Worm (Caenorhabditis elegans) whole organism, L1 larva: ENCODE data around the gene plc-3.

Source experiments
- ceh-88 ChIP-seq: fragments of 200-800 bp; sonication (Bioruptor generic); IDR thresholded peaks from 2 replicates; pipeline ENCODE4 v1.3.6; 2022; ENCODE audit warnings: missing genetic modification characterization, missing compliant biosample characterization
- dpl-1 ChIP-seq, 3 experiments: fragments of 150-350 bp in 2 of 3; sonication (generic microtip) in 1 of 3; optimal IDR thresholded peaks; 2 replicates each; lab custom pipeline; 2014 to 2017; ENCODE audit warnings: missing biosample characterization in 3 of 3, missing genetic modification characterization in 3 of 3, missing genetic modification reagents in 3 of 3
- fos-1 ChIP-seq: fragments of 150-350 bp; optimal IDR thresholded peaks from 2 replicates; lab custom pipeline; 2014; ENCODE audit warnings: missing biosample characterization, missing genetic modification characterization
- lin-39 ChIP-seq: fragments of 150-350 bp; optimal IDR thresholded peaks from 2 replicates; lab custom pipeline; 2014; ENCODE audit warnings: missing biosample characterization, missing genetic modification reagents, missing genetic modification characterization
- lsy-2 ChIP-seq, 2 experiments: fragments of 150-350 bp; optimal IDR thresholded peaks; 2 replicates each; lab custom pipeline; 2014; ENCODE audit warnings: missing biosample characterization in 2 of 2, missing genetic modification characterization in 2 of 2
- mdl-1 ChIP-seq, 2 experiments: fragments of 150-350 bp; optimal IDR thresholded peaks; 2 replicates each; lab custom pipeline; 2014 to 2017; ENCODE audit warnings: missing biosample characterization in 2 of 2, missing genetic modification characterization in 2 of 2, inconsistent platforms in 1 of 2
- nhr-11 ChIP-seq: fragments of 150-350 bp; optimal IDR thresholded peaks from 2 replicates; lab custom pipeline; 2014; ENCODE audit warnings: missing biosample characterization, missing genetic modification characterization
- nhr-12 ChIP-seq: sonication (generic microtip); optimal IDR thresholded peaks from 2 replicates; lab custom pipeline; 2017; ENCODE audit warnings: missing biosample characterization, missing genetic modification characterization
- nhr-77 ChIP-seq: fragments of 150-350 bp; optimal IDR thresholded peaks from 2 replicates; lab custom pipeline; 2014; ENCODE audit warnings: missing biosample characterization, missing genetic modification characterization
- sox-4 ChIP-seq: sonication (generic microtip); optimal IDR thresholded peaks from 2 replicates; lab custom pipeline; 2016; ENCODE audit warnings: missing genetic modification characterization, missing compliant biosample characterization
- unc-62 ChIP-seq: fragments of 150-350 bp; optimal IDR thresholded peaks from 2 replicates; lab custom pipeline; 2014; ENCODE audit warnings: missing biosample characterization, missing genetic modification reagents, missing genetic modification characterization
- ztf-11 ChIP-seq, 2 experiments: sonication (generic microtip); optimal IDR thresholded peaks; 2 replicates each; lab custom pipeline; 2016 to 2017; ENCODE audit warnings: missing genetic modification characterization in 2 of 2, missing biosample characterization in 1 of 2, missing compliant biosample characterization in 1 of 2

DNA sequence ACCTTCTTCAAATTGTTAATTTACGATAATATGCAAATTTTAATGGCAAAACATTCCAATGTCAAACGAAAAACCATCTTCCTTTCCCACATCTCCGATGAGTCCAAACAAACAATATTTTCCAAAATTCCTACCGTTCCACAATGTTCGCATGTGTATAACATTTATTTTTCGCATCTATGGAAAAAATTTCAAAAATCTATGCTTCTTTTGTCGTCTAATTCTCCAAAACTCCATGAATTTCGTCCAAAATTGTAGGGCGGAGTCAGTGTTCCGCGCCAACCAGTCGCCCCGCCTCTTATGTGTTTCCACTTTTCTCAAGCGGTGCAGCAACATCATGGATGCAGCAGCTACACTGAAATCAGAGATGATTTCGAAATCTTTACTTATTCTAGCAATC, 8.3 kb downstream of the plc-3 start, which contains the start of gene T01E8.8:
- TF ChIP-seq unc-62 (GFP tag; lab: Kevin White, UChicago): no peak
- TF ChIP-seq sox-4 (tag; lab: Kevin White, UChicago): no peak
- no peak for TF ChIP-seq fos-1 (tag; lab: Kevin White, UChicago)
- no peak for TF ChIP-seq lin-39 (tag; lab: Kevin White, UChicago)
- TF ChIP-seq ceh-88 (GFP tag; lab: Robert Waterston, UW): no peak
- TF ChIP-seq nhr-12 (tag; lab: Kevin White, UChicago): no peak
- TF ChIP-seq nhr-77 (tag; lab: Kevin White, UChicago): no peak
- no peak for TF ChIP-seq mdl-1 (tag; optimal IDR thresholded peaks at IDR 0.05; lab: Kevin White, UChicago)
- TF ChIP-seq lsy-2 (tag; optimal IDR thresholded peaks at IDR 0.05; lab: Kevin White, UChicago): no peak
- TF ChIP-seq dpl-1 (GFP tag; optimal IDR thresholded peaks at IDR 0.05; lab: Kevin White, UChicago): no peak
- TF ChIP-seq nhr-11 (tag; lab: Kevin White, UChicago): no peak
- no peak for TF ChIP-seq ztf-11 (tag; optimal IDR thresholded peaks at IDR 0.05; lab: Kevin White, UChicago)
